Fruit fly (Drosophila melanogaster) whole organism, embryonic: ENCODE results near the gene Drsl1.

Source experiments
- B-H1 ChIP-seq: fragments of 200-800 bp; sonication (Bioruptor generic); IDR thresholded peaks from 3 replicates; pipeline ENCODE4 v1.3.6; 2022; ENCODE audit warnings: missing biosample characterization, missing genetic modification characterization
- Bdp1 ChIP-seq: fragments of 200-800 bp; sonication (Bioruptor generic); optimal IDR thresholded peaks from 3 replicates; lab custom pipeline; 2016; ENCODE audit warnings: missing biosample characterization, missing genetic modification characterization
- CG10267 ChIP-seq: fragments of 200-800 bp; sonication (Bioruptor generic); optimal IDR thresholded peaks from 2 replicates; lab custom pipeline; 2018; ENCODE audit warnings: missing biosample characterization, mild to moderate bottlenecking, missing genetic modification characterization, moderate library complexity
- CG10543 ChIP-seq: fragments of 200-800 bp; sonication (Bioruptor generic); optimal IDR thresholded peaks from 3 replicates; lab custom pipeline; 2017; ENCODE audit warnings: missing biosample characterization, mild to moderate bottlenecking, missing genetic modification characterization, moderate library complexity
- CG11560 ChIP-seq: fragments of 200-800 bp; sonication (Bioruptor generic); IDR thresholded peaks from 3 replicates; pipeline ENCODE4 v1.3.6; 2022; ENCODE audit warnings: missing biosample characterization, missing genetic modification characterization
- CG11723 ChIP-seq: fragments of 200-800 bp; sonication (Bioruptor generic); optimal IDR thresholded peaks from 2 replicates; lab custom pipeline; 2017; ENCODE audit warnings: missing biosample characterization, mild to moderate bottlenecking, missing genetic modification characterization
- CG13296 ChIP-seq: fragments of 200-800 bp; sonication (Bioruptor generic); optimal IDR thresholded peaks from 3 replicates; lab custom pipeline; 2018; ENCODE audit warnings: missing biosample characterization, mild to moderate bottlenecking, missing genetic modification characterization
- CG14014 ChIP-seq: fragments of 200-800 bp; sonication (Bioruptor generic); IDR thresholded peaks from 2 replicates; pipeline ENCODE4 v1.3.6; 2022; ENCODE audit warnings: missing biosample characterization, missing genetic modification characterization
- CG14441 ChIP-seq: fragments of 200-800 bp; sonication (Bioruptor generic); IDR thresholded peaks from 2 replicates; pipeline ENCODE4 v1.3.6; 2022; ENCODE audit warnings: missing biosample characterization, missing genetic modification characterization
- CG17359 ChIP-seq: fragments of 200-800 bp; sonication (Bioruptor generic); optimal IDR thresholded peaks from 3 replicates; lab custom pipeline; 2018; ENCODE audit warnings: missing biosample characterization, mild to moderate bottlenecking, missing genetic modification characterization, moderate library complexity
- CG17361 ChIP-seq: fragments of 200-800 bp; sonication (Bioruptor generic); IDR thresholded peaks from 3 replicates; pipeline ENCODE4 v1.3.6; 2022; ENCODE audit warnings: missing biosample characterization, missing genetic modification characterization
- CG2712 ChIP-seq: fragments of 200-800 bp; optimal IDR thresholded peaks from 3 replicates; lab custom pipeline; 2019; ENCODE audit warnings: missing biosample characterization, mild to moderate bottlenecking, missing genetic modification characterization, moderate library complexity
- CG31365 ChIP-seq: fragments of 200-800 bp; sonication (Bioruptor generic); optimal IDR thresholded peaks from 2 replicates; lab custom pipeline; 2018; ENCODE audit warnings: missing biosample characterization, mild to moderate bottlenecking, missing genetic modification characterization
- CG42726 ChIP-seq: fragments of 200-800 bp; sonication (Bioruptor generic); IDR thresholded peaks from 2 replicates; pipeline ENCODE4 v1.3.6; 2022; ENCODE audit warnings: missing biosample characterization, missing genetic modification characterization; ENCODE audit not compliant: partially characterized antibody
- CG4730 ChIP-seq: fragments of 200-800 bp; sonication (Bioruptor generic); IDR thresholded peaks from 2 replicates; pipeline ENCODE4 v1.3.6; 2022; ENCODE audit warnings: missing biosample characterization, missing genetic modification characterization
- CG6175 ChIP-seq: fragments of 200-800 bp; sonication (Bioruptor generic); IDR thresholded peaks from 3 replicates; pipeline ENCODE4 v1.3.6; 2022; ENCODE audit warnings: missing biosample characterization, missing genetic modification characterization
- CG6272 ChIP-seq: fragments of 200-800 bp; sonication (Bioruptor generic); IDR thresholded peaks from 2 replicates; pipeline ENCODE4 v1.3.6; 2022; ENCODE audit warnings: missing biosample characterization, missing genetic modification characterization
- CG7963 ChIP-seq: fragments of 200-800 bp; sonication (Bioruptor generic); IDR thresholded peaks from 3 replicates; pipeline ENCODE4 v1.3.6; 2022; ENCODE audit warnings: missing biosample characterization, missing genetic modification characterization; ENCODE audit not compliant: partially characterized antibody
- CG8089 ChIP-seq: fragments of 200-800 bp; sonication (Bioruptor generic); optimal IDR thresholded peaks from 3 replicates; lab custom pipeline; 2016; ENCODE audit warnings: missing biosample characterization, missing genetic modification characterization
- CG9437 ChIP-seq: fragments of 200-800 bp; sonication (Bioruptor generic); optimal IDR thresholded peaks from 2 replicates; lab custom pipeline; 2018; ENCODE audit warnings: missing biosample characterization, mild to moderate bottlenecking, missing genetic modification characterization
- CG9797 ChIP-seq: fragments of 200-800 bp; sonication (Bioruptor generic); optimal IDR thresholded peaks from 3 replicates; lab custom pipeline; 2018; ENCODE audit warnings: missing biosample characterization, mild to moderate bottlenecking, missing genetic modification characterization
- CG9932 ChIP-seq: fragments of 200-800 bp; sonication (Bioruptor generic); IDR thresholded peaks from 2 replicates; pipeline ENCODE4 v1.3.6; 2022; ENCODE audit warnings: missing biosample characterization, missing genetic modification characterization
- Camta ChIP-seq: fragments of 200-800 bp; sonication (Bioruptor generic); optimal IDR thresholded peaks from 2 replicates; lab custom pipeline; 2016; ENCODE audit warnings: missing biosample characterization, missing genetic modification characterization
- Chrac-16 ChIP-seq: fragments of 200-800 bp; sonication (Bioruptor generic); optimal IDR thresholded peaks from 3 replicates; lab custom pipeline; 2016; ENCODE audit warnings: missing biosample characterization, missing genetic modification characterization
- D19B ChIP-seq: fragments of 200-800 bp; sonication (Bioruptor generic); optimal IDR thresholded peaks from 2 replicates; lab custom pipeline; 2017; ENCODE audit warnings: missing biosample characterization, mild to moderate bottlenecking, missing genetic modification characterization
- Fer1 ChIP-seq: fragments of 200-800 bp; sonication (Bioruptor generic); optimal IDR thresholded peaks from 2 replicates; lab custom pipeline; 2017; ENCODE audit warnings: missing biosample characterization, mild to moderate bottlenecking, missing genetic modification characterization
- H15 ChIP-seq: fragments of 200-800 bp; sonication (Bioruptor generic); IDR thresholded peaks from 3 replicates; pipeline ENCODE4 v1.3.6; 2022; ENCODE audit warnings: missing biosample characterization, missing genetic modification characterization
- HLH54F ChIP-seq: fragments of 200-800 bp; sonication (Bioruptor generic); optimal IDR thresholded peaks from 3 replicates; lab custom pipeline; 2016; ENCODE audit warnings: missing biosample characterization, missing genetic modification characterization
- Hand ChIP-seq: fragments of 200-800 bp; sonication (Bioruptor generic); optimal IDR thresholded peaks from 2 replicates; lab custom pipeline; 2017; ENCODE audit warnings: mild to moderate bottlenecking, missing biosample characterization, missing genetic modification reagents, missing genetic modification characterization
- NC2α ChIP-seq: fragments of 200-800 bp; sonication (Bioruptor generic); optimal IDR thresholded peaks from 2 replicates; lab custom pipeline; 2016; ENCODE audit warnings: missing biosample characterization, missing genetic modification characterization
- NC2β ChIP-seq: fragments of 200-800 bp; sonication (Bioruptor generic); optimal IDR thresholded peaks from 2 replicates; lab custom pipeline; 2016; ENCODE audit warnings: missing biosample characterization, missing genetic modification characterization
- Sox100B ChIP-seq: fragments of 200-800 bp; sonication (Bioruptor generic); optimal IDR thresholded peaks from 3 replicates; lab custom pipeline; 2018; ENCODE audit warnings: missing biosample characterization, mild to moderate bottlenecking, missing genetic modification characterization
- Usf ChIP-seq: fragments of 200-800 bp; sonication (Bioruptor generic); optimal IDR thresholded peaks from 2 replicates; lab custom pipeline; 2017; ENCODE audit warnings: missing genotype, missing biosample characterization, missing genetic modification characterization
- ase ChIP-seq: fragments of 200-800 bp; sonication (Bioruptor generic); IDR thresholded peaks from 3 replicates; pipeline ENCODE4 v1.3.6; 2022; ENCODE audit warnings: missing biosample characterization, missing genetic modification characterization
- ci ChIP-seq: fragments of 200-800 bp; sonication (Bioruptor generic); IDR thresholded peaks from 3 replicates; pipeline ENCODE4 v1.3.6; 2022; ENCODE audit warnings: missing biosample characterization, missing genetic modification characterization
- eyg ChIP-seq: fragments of 200-800 bp; sonication (Bioruptor generic); optimal IDR thresholded peaks from 3 replicates; lab custom pipeline; 2016; ENCODE audit warnings: missing biosample characterization, missing genetic modification characterization
- gem ChIP-seq: fragments of 200-800 bp; sonication (Bioruptor generic); optimal IDR thresholded peaks from 2 replicates; lab custom pipeline; 2019; ENCODE audit warnings: missing biosample characterization, mild to moderate bottlenecking, missing genetic modification characterization, moderate library complexity
- ham ChIP-seq: fragments of 200-800 bp; sonication (Bioruptor generic); IDR thresholded peaks from 2 replicates; pipeline ENCODE4 v1.3.6; 2022; ENCODE audit warnings: missing biosample characterization, missing genetic modification characterization
- kay ChIP-seq: fragments of 200-800 bp; sonication (Bioruptor generic); optimal IDR thresholded peaks from 2 replicates; lab custom pipeline; 2016; ENCODE audit warnings: missing biosample characterization, missing genetic modification characterization
- maf-S ChIP-seq: fragments of 200-800 bp; sonication (Bioruptor generic); optimal IDR thresholded peaks from 2 replicates; lab custom pipeline; 2016; ENCODE audit warnings: missing biosample characterization, missing genetic modification characterization
- mld ChIP-seq: fragments of 200-800 bp; sonication (Bioruptor generic); IDR thresholded peaks from 3 replicates; pipeline ENCODE4 v1.3.6; 2022; ENCODE audit warnings: missing biosample characterization, missing genetic modification characterization; ENCODE audit not compliant: partially characterized antibody
- nerfin-1 ChIP-seq: fragments of 200-800 bp; sonication (Bioruptor generic); optimal IDR thresholded peaks from 3 replicates; lab custom pipeline; 2019; ENCODE audit warnings: missing biosample characterization, mild to moderate bottlenecking, missing genetic modification characterization, moderate library complexity
- odd ChIP-seq: fragments of 200-800 bp; sonication (Bioruptor generic); optimal IDR thresholded peaks from 2 replicates; lab custom pipeline; 2017; ENCODE audit warnings: missing biosample characterization, mild to moderate bottlenecking, missing genetic modification characterization
- pita ChIP-seq: fragments of 200-800 bp; sonication (Bioruptor generic); optimal IDR thresholded peaks from 2 replicates; lab custom pipeline; 2017; ENCODE audit warnings: missing biosample characterization, mild to moderate bottlenecking, missing genetic modification characterization
- pzg ChIP-seq: fragments of 200-800 bp; sonication (Bioruptor generic); optimal IDR thresholded peaks from 3 replicates; lab custom pipeline; 2018; ENCODE audit warnings: missing biosample characterization, mild to moderate bottlenecking, missing genetic modification characterization, moderate library complexity
- sc ChIP-seq, 3 experiments: fragments of >200 bp in 2 of 3; fragments of 200-800 bp in 1 of 3; sonication (Bioruptor generic) in 1 of 3; optimal IDR thresholded peaks; 2 replicates in 2 of 3; 3 replicates in 1 of 3; lab custom pipeline; 2017; ENCODE audit warnings: mild to moderate bottlenecking in 1 of 3, missing biosample characterization in 1 of 3, missing genetic modification characterization in 1 of 3, missing genetic modification reagents in 1 of 3
- sens ChIP-seq: fragments of 200-800 bp; sonication (Bioruptor generic); peaks from one replicate; lab custom pipeline; 2016; ENCODE audit warnings: missing biosample characterization, missing genetic modification characterization
- tio ChIP-seq: fragments of 200-800 bp; sonication (Bioruptor generic); optimal IDR thresholded peaks from 2 replicates; lab custom pipeline; 2017; ENCODE audit warnings: missing biosample characterization, missing genetic modification characterization, inconsistent platforms
- toy ChIP-seq: fragments of 200-800 bp; sonication (Bioruptor generic); IDR thresholded peaks from 2 replicates; pipeline ENCODE4 v1.3.6; 2022; ENCODE audit warnings: missing biosample characterization, missing genetic modification characterization
- tup ChIP-seq: fragments of 200-800 bp; sonication (Bioruptor generic); optimal IDR thresholded peaks from 2 replicates; lab custom pipeline; 2016; ENCODE audit warnings: missing biosample characterization, mild to moderate bottlenecking, missing genetic modification characterization, moderate library complexity
- yki ChIP-seq: fragments of >200 bp; optimal IDR thresholded peaks from 3 replicates; lab custom pipeline; 2018

Gene Drsl1

DNA sequence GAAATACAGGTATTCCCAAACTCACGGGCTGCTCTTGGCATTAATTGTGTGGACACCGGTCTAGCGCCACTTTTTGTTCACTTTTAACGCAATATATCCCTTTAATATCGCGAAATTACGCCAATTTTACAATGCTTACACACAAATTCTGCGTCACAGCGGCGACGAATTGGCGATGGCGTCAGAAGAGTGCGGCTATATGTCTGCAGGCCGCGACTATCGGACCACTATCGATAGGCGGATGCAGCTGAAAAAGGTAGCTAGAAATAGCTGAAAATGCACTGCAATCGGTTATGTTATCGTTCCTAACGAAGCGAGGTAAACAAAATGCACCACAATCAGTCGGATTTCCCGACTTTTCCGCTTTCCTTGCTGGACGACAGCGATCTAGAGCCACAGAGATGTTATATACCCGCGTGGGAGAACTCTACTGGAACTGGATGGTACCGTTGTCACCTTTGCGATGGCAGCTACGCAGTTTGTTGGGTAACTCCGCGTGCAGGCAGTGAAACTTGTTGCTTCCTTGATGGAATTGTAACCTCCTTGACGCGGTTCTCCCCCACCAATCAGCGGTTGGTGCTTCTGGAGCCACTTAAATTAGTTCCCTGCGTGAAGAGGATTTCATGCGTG lies 38.5 kb upstream of the Drsl1 start, which contains the start of the genes Ythdc1 and CG12010 (continued):
- TF ChIP-seq tup (GFP tag; lab: Kevin White, UChicago) (no peak), Camta (no peak), CG9437 (GFP tag; lab: Kevin White, UChicago) (no peak), CG13296 (GFP tag; lab: Kevin White, UChicago) (no peak), CG2712 (tag; lab: Kevin White, UChicago) (peak; percentile 55), CG17359 (tag; lab: Kevin White, UChicago) (no peak), kay (GFP tag; lab: Kevin White, UChicago) (peak; percentile 78), CG7963 (GFP tag; lab: Robert Waterston, UW) (peak; percentile 95), CG42726 (GFP tag; lab: Robert Waterston, UW) (peak; percentile 85), gem (tag; lab: Kevin White, UChicago) (no peak), ci (peak; percentile 21; the same call in 1 of the 3 replicates), sc (optimal IDR thresholded peaks at IDR 0.05; lab: Kevin White, UChicago) (no peak), sc (GFP tag; optimal IDR thresholded peaks at IDR 0.05; lab: Kevin White, UChicago) (no peak), NC2α (GFP tag; lab: Kevin White, UChicago) (no peak), toy (GFP tag; lab: Robert Waterston, UW) (no peak), CG14014 (GFP tag; lab: Robert Waterston, UW) (no peak), mld (GFP tag; lab: Robert Waterston, UW) (peak; percentile 71; the same call in 2 of the 3 replicates), H15 (GFP tag; lab: Robert Waterston, UW) (no peak), NC2β (GFP tag; lab: Kevin White, UChicago) (no peak), CG11560 (tag; lab: Robert Waterston, UW) (peak; percentile 72; the same call in 1 of the 3 replicates), ase (no peak), CG6175 (GFP tag; lab: Robert Waterston, UW) (no peak), pita (GFP tag; lab: Kevin White, UChicago) (no peak), tio (GFP tag; lab: Kevin White, UChicago) (no peak), CG14441 (GFP tag; lab: Robert Waterston, UW) (no peak), CG6272 (no peak), odd (no peak), Usf (no peak), Hand (GFP tag; lab: Kevin White, UChicago) (no peak), B-H1 (no peak), CG4730 (GFP tag; lab: Robert Waterston, UW) (no peak), yki (lab: Kevin White, UChicago) (no peak), CG11723 (GFP tag; lab: Kevin White, UChicago) (no peak), CG10267 (tag; lab: Kevin White, UChicago) (peak; percentile 44), nerfin-1 (peak; percentile 5), HLH54F (GFP tag; lab: Kevin White, UChicago) (no peak), Bdp1 (GFP tag; lab: Kevin White, UChicago) (no peak), CG31365 (no peak), Chrac-16 (no peak), sens (GFP tag; lab: Kevin White, UChicago) (peak; percentile 76), eyg (GFP tag; lab: Kevin White, UChicago) (no peak), Fer1 (peak; percentile 38), CG17361 (GFP tag; lab: Robert Waterston, UW) (no peak), CG8089 (GFP tag; lab: Kevin White, UChicago) (no peak), CG9797 (peak; percentile 41), CG9932 (0 out of 2 replicates have a peak, but pooled peaks have one; percentile 12), maf-S (GFP tag; lab: Kevin White, UChicago) (no peak), Sox100B (no peak), ham (no peak), CG10543 (GFP tag; lab: Kevin White, UChicago) (no peak), D19B (GFP tag; lab: Kevin White, UChicago) (no peak), pzg (GFP tag; lab: Kevin White, UChicago) (peak; percentile 92)
